Worm (Caenorhabditis elegans) whole organism, L1 larva: ENCODE measurements around the gene srj-11.

Experiments used
- C16A3.4 ChIP-seq: fragments of 150-350 bp; optimal IDR thresholded peaks from 2 replicates; lab custom pipeline; 2014; ENCODE audit warnings: missing biosample characterization, missing genetic modification characterization
- F16B12.6 ChIP-seq: fragments of 150-350 bp; optimal IDR thresholded peaks from 2 replicates; lab custom pipeline; 2014; ENCODE audit warnings: missing biosample characterization, missing genetic modification characterization
- alr-1 ChIP-seq: fragments of 200-800 bp; sonication (Bioruptor generic); optimal IDR thresholded peaks from 2 replicates; lab custom pipeline; 2018; ENCODE audit warnings: borderline replicate concordance, mild to moderate bottlenecking, missing genetic modification characterization, missing compliant biosample characterization
- ama-1 ChIP-seq: fragments of 150-350 bp; optimal IDR thresholded peaks from 2 replicates; lab custom pipeline; 2014
- ceh-63 ChIP-seq: fragments of 200-800 bp; sonication (Bioruptor generic); optimal IDR thresholded peaks from 2 replicates; lab custom pipeline; 2018; ENCODE audit warnings: mild to moderate bottlenecking, missing genetic modification characterization, missing compliant biosample characterization
- ceh-82 ChIP-seq, 3 experiments: fragments of 150-350 bp in 1 of 3; sonication (generic microtip) in 2 of 3; optimal IDR thresholded peaks; 2 replicates each; lab custom pipeline; 2014 to 2017; ENCODE audit warnings: missing biosample characterization in 3 of 3, missing genetic modification characterization in 3 of 3
- efl-1 ChIP-seq, 4 experiments: fragments of 150-350 bp; optimal IDR thresholded peaks in 3 of 4; peaks in 1 of 4; 1 replicate in 1 of 4; 2 replicates in 3 of 4; lab custom pipeline; 2014; ENCODE audit warnings: missing biosample characterization in 2 of 4, missing genetic modification characterization in 2 of 4, missing genetic modification reagents in 2 of 4
- efl-3 ChIP-seq: fragments of 200-800 bp; sonication (Bioruptor generic); optimal IDR thresholded peaks from 2 replicates; lab custom pipeline; 2018; ENCODE audit warnings: mild to moderate bottlenecking, missing genetic modification characterization, missing compliant biosample characterization
- egl-13 ChIP-seq: sonication (generic microtip); optimal IDR thresholded peaks from 2 replicates; lab custom pipeline; 2016; ENCODE audit warnings: missing genotype, missing genetic modification reagents, missing genetic modification characterization, missing compliant biosample characterization
- egl-27 ChIP-seq, 2 experiments: fragments of 150-350 bp in 1 of 2; sonication (generic microtip); optimal IDR thresholded peaks; 3 replicates each; lab custom pipeline; 2017 to 2018; ENCODE audit warnings: missing biosample characterization in 2 of 2, missing genetic modification characterization in 2 of 2, missing genetic modification reagents in 2 of 2
- elt-2 ChIP-seq: sonication (generic microtip); optimal IDR thresholded peaks from 2 replicates; lab custom pipeline; 2016; ENCODE audit warnings: missing genetic modification characterization, mild to moderate bottlenecking, inconsistent platforms, missing compliant biosample characterization, missing genetic modification reagents
- ets-5 ChIP-seq: fragments of 200-800 bp; sonication (Bioruptor generic); IDR thresholded peaks from 2 replicates; pipeline ENCODE4 v1.3.6; 2022; ENCODE audit warnings: missing genetic modification characterization, missing compliant biosample characterization
- fkh-10 ChIP-seq: sonication (generic microtip); optimal IDR thresholded peaks from 2 replicates; lab custom pipeline; 2017; ENCODE audit warnings: missing biosample characterization, missing genetic modification reagents, missing genetic modification characterization
- fkh-4 ChIP-seq: sonication (generic microtip); optimal IDR thresholded peaks from 2 replicates; lab custom pipeline; 2016; ENCODE audit warnings: missing compliant biosample characterization, missing genetic modification characterization, borderline replicate concordance
- isw-1 ChIP-seq: fragments of 200-800 bp; sonication (Bioruptor generic); IDR thresholded peaks from 2 replicates; pipeline ENCODE4 v1.3.6; 2022; ENCODE audit warnings: missing genetic modification characterization, missing compliant biosample characterization
- lin-14 ChIP-seq: fragments of 200-800 bp; sonication (Bioruptor generic); optimal IDR thresholded peaks from 2 replicates; lab custom pipeline; 2018; ENCODE audit warnings: mild to moderate bottlenecking, missing genetic modification characterization, moderate library complexity, missing compliant biosample characterization
- lin-35 ChIP-seq, 2 experiments: fragments of 150-350 bp; optimal IDR thresholded peaks; 2 replicates each; lab custom pipeline; 2014; ENCODE audit warnings: missing biosample characterization in 2 of 2, missing genetic modification characterization in 2 of 2, missing genetic modification reagents in 2 of 2
- lin-39 ChIP-seq: fragments of 150-350 bp; optimal IDR thresholded peaks from 2 replicates; lab custom pipeline; 2014; ENCODE audit warnings: missing biosample characterization, missing genetic modification reagents, missing genetic modification characterization
- lir-3 ChIP-seq: sonication (generic microtip); optimal IDR thresholded peaks from 2 replicates; lab custom pipeline; 2016; ENCODE audit warnings: mild to moderate bottlenecking, missing genetic modification characterization, moderate library complexity, missing compliant biosample characterization; ENCODE audit not compliant: poor library complexity
- mdl-1 ChIP-seq, 2 experiments: fragments of 150-350 bp; optimal IDR thresholded peaks; 2 replicates each; lab custom pipeline; 2014 to 2017; ENCODE audit warnings: missing biosample characterization in 2 of 2, missing genetic modification characterization in 2 of 2, inconsistent platforms in 1 of 2
- mep-1 ChIP-seq: fragments of 150-350 bp; optimal IDR thresholded peaks from 2 replicates; lab custom pipeline; 2014; ENCODE audit warnings: missing biosample characterization, missing genetic modification characterization
- nhr-19 ChIP-seq: fragments of 200-800 bp; sonication (Bioruptor generic); conservative IDR thresholded peaks from 2 replicates; pipeline ENCODE4 v1.3.6; 2022; ENCODE audit warnings: missing genetic modification characterization, missing compliant biosample characterization
- nhr-20 ChIP-seq: sonication (generic microtip); optimal IDR thresholded peaks from 2 replicates; lab custom pipeline; 2016; ENCODE audit warnings: mild to moderate bottlenecking, missing genetic modification characterization, missing compliant biosample characterization
- nhr-237 ChIP-seq: fragments of 150-350 bp; optimal IDR thresholded peaks from 2 replicates; lab custom pipeline; 2014; ENCODE audit warnings: missing biosample characterization, missing genetic modification characterization
- nhr-71 ChIP-seq: sonication (generic microtip); optimal IDR thresholded peaks from 2 replicates; lab custom pipeline; 2016; ENCODE audit warnings: mild to moderate bottlenecking, missing genetic modification characterization, moderate library complexity, missing compliant biosample characterization
- nhr-90 ChIP-seq: sonication (generic microtip); optimal IDR thresholded peaks from 2 replicates; lab custom pipeline; 2016; ENCODE audit warnings: mild to moderate bottlenecking, missing genetic modification characterization, missing compliant biosample characterization; ENCODE audit not compliant: poor library complexity
- pax-3 ChIP-seq: fragments of 200-800 bp; sonication (Bioruptor generic); optimal IDR thresholded peaks from 2 replicates; lab custom pipeline; 2018; ENCODE audit warnings: mild to moderate bottlenecking, missing genetic modification characterization, moderate library complexity, missing compliant biosample characterization
- pqm-1 ChIP-seq: sonication (generic microtip); optimal IDR thresholded peaks from 3 replicates; lab custom pipeline; 2017; ENCODE audit warnings: missing biosample characterization, missing genetic modification characterization
- rnt-1 ChIP-seq: sonication (generic microtip); optimal IDR thresholded peaks from 2 replicates; lab custom pipeline; 2016; ENCODE audit warnings: mild to moderate bottlenecking, missing genetic modification characterization, moderate library complexity, missing compliant biosample characterization
- snpc-4 ChIP-seq: fragments of 150-350 bp; optimal IDR thresholded peaks from 2 replicates; lab custom pipeline; 2014; ENCODE audit warnings: missing biosample characterization, missing genetic modification characterization
- sptf-1 ChIP-seq: fragments of 150-350 bp; optimal IDR thresholded peaks from 2 replicates; lab custom pipeline; 2014; ENCODE audit warnings: missing biosample characterization, missing genetic modification characterization
- tbx-2 ChIP-seq: sonication (generic microtip); optimal IDR thresholded peaks from 2 replicates; lab custom pipeline; 2016; ENCODE audit warnings: missing genetic modification characterization, missing compliant biosample characterization
- tlp-1 ChIP-seq: fragments of 150-350 bp; optimal IDR thresholded peaks from 2 replicates; lab custom pipeline; 2014; ENCODE audit warnings: missing biosample characterization, missing genetic modification characterization
- unc-62 ChIP-seq: fragments of 150-350 bp; optimal IDR thresholded peaks from 2 replicates; lab custom pipeline; 2014; ENCODE audit warnings: missing biosample characterization, missing genetic modification reagents, missing genetic modification characterization
- unc-98 ChIP-seq: fragments of 200-800 bp; sonication (Bioruptor generic); IDR thresholded peaks from 2 replicates; pipeline ENCODE4 v1.3.6; 2022; ENCODE audit warnings: missing genetic modification characterization, missing compliant biosample characterization
- vab-15 ChIP-seq: sonication (generic microtip); optimal IDR thresholded peaks from 2 replicates; lab custom pipeline; 2017; ENCODE audit warnings: missing genotype, mild to moderate bottlenecking, missing genetic modification characterization, missing compliant biosample characterization
- xbp-1 ChIP-seq: sonication (generic microtip); optimal IDR thresholded peaks from 2 replicates; lab custom pipeline; 2016; ENCODE audit warnings: missing genetic modification characterization, missing compliant biosample characterization
- zip-4 ChIP-seq: fragments of 200-800 bp; sonication (Bioruptor generic); optimal IDR thresholded peaks from 2 replicates; lab custom pipeline; 2018; ENCODE audit warnings: mild to moderate bottlenecking, missing genetic modification characterization, moderate library complexity, missing compliant biosample characterization
- ztf-4 ChIP-seq: fragments of 150-350 bp; optimal IDR thresholded peaks from 2 replicates; lab custom pipeline; 2014; ENCODE audit warnings: missing biosample characterization, missing genetic modification characterization

The srj-11 gene

ce11 chrV:3269407-3269806 lies 28.2 kb downstream of the srj-11 start, which contains the start of gene T28A11.19:
Gene T28A11.19 (minus strand): TSS chrV:3269514.
- TF ChIP-seq rnt-1 (tag; lab: Kevin White, UChicago): peak; percentile 16
- TF ChIP-seq nhr-237: no peak

ce11 chrV:3273156-3273555 lies 31.9 kb downstream of the srj-11 start, which contains the start of gene T28A11.20:
Gene T28A11.20 (minus strand): TSS chrV:3273256.
- no peak for TF ChIP-seq ceh-82 (tag; optimal IDR thresholded peaks at IDR 0.05; lab: Kevin White, UChicago)
- TF ChIP-seq efl-1 (optimal IDR thresholded peaks at IDR 0.05; lab: Kevin White, UChicago): no peak
- peak in 1 of 2 experiments; percentile 70 for TF ChIP-seq efl-1 (GFP tag; optimal IDR thresholded peaks at IDR 0.05 in 1 of 2; lab: Kevin White, UChicago)

ce11 chrV:3273577-3274100 lies 32.4 kb downstream of the srj-11 start, which contains the start of gene T28A11.4:
Gene T28A11.4 (plus strand): TSS chrV:3274050.
- TF ChIP-seq lir-3 (tag; lab: Kevin White, UChicago) (no peak), lin-35 (GFP tag; optimal IDR thresholded peaks at IDR 0.05; lab: Kevin White, UChicago) (no peak)

ce11 chrV:3275033-3275432 lies 33.8 kb downstream of the srj-11 start, which contains the start of gene T28A11.3:
Gene T28A11.3 (plus strand): TSS chrV:3275333.
- no peak for TF ChIP-seq ceh-63 (GFP tag; lab: Kevin White, UChicago)
- no peak for TF ChIP-seq unc-62
- no peak for TF ChIP-seq egl-27 (tag; optimal IDR thresholded peaks at IDR 0.05; lab: Kevin White, UChicago)
- TF ChIP-seq C16A3.4 (tag; lab: Kevin White, UChicago): no peak

ce11 chrV:3276184-3276583 lies 35.0 kb downstream of the srj-11 start:
- TF ChIP-seq rnt-1 (tag; lab: Kevin White, UChicago) (peak; percentile 49), egl-13 (tag; lab: Kevin White, UChicago) (no peak), nhr-20 (tag; lab: Kevin White, UChicago) (peak; percentile 29), nhr-71 (tag; lab: Kevin White, UChicago) (peak; percentile 71), ama-1 (no peak), xbp-1 (tag; lab: Kevin White, UChicago) (no peak), lin-14 (GFP tag; lab: Kevin White, UChicago) (peak; percentile 75), nhr-19 (GFP tag; lab: Robert Waterston, UW) (peak; percentile 33; the same call in 1 of the 2 replicates)

- TF ChIP-seq lin-35 (GFP tag; optimal IDR thresholded peaks at IDR 0.05; lab: Kevin White, UChicago) (peak; percentile 27 to 46), isw-1 (GFP tag; lab: Robert Waterston, UW) (no peak), vab-15 (no peak), zip-4 (no peak), nhr-71 (tag; lab: Kevin White, UChicago) (peak; percentile 21), ztf-4 (no peak), tbx-2 (no peak), pax-3 (tag; lab: Kevin White, UChicago) (no peak), tlp-1 (tag; lab: Kevin White, UChicago) (no peak), mep-1 (peak; percentile 50), mdl-1 (tag; optimal IDR thresholded peaks at IDR 0.05; lab: Kevin White, UChicago) (no peak), lin-39 (no peak), snpc-4 (no peak), elt-2 (tag; lab: Kevin White, UChicago) (no peak), fkh-10 (no peak), efl-3 (no peak), efl-1 (optimal IDR thresholded peaks at IDR 0.05; lab: Kevin White, UChicago) (peak; percentile 24 to 38), efl-1 (GFP tag; optimal IDR thresholded peaks at IDR 0.05 in 1 of 2; lab: Kevin White, UChicago) (peak; percentile 39 to 94), F16B12.6 (peak; percentile 83), pqm-1 (tag; lab: Kevin White, UChicago) (no peak), ets-5 (GFP tag; lab: Robert Waterston, UW) (no peak), unc-98 (GFP tag; lab: Robert Waterston, UW) (no peak), sptf-1 (no peak), nhr-90 (tag; lab: Kevin White, UChicago) (no peak), lin-14 (GFP tag; lab: Kevin White, UChicago) (no peak), lir-3 (tag; lab: Kevin White, UChicago) (no peak), alr-1 (no peak), fkh-4 (tag; lab: Kevin White, UChicago) (no peak)
Measured at ce11 chrV:3278101-3278639, 36.9 kb downstream of the srj-11 start, which contains the start of gene fbxa-64. Gene fbxa-64 (minus strand): TSS chrV:3278151.
